Worm (Caenorhabditis elegans): Measurements from ENCODE around the gene cpt-6.

Gene cpt-6

DNA sequence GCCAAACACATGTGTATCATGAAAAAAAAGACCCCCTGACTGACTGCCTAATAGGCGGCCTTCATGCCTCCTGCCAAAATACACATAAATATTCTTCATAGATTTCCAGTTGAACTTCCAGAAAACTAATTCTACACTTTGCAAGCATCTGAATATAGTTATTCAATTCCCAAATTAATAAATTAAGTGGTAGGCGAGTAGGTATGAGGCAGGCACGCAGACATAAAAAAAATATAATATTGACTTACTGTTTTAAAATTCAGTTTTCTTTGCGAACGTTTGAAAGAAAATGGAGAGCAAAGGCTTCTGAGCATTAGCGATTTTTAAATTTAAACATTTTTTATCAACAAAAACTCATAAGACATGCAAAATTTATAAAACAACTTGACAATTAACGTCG, 5.8 kb downstream of the cpt-6 start:
- TF ChIP-seq sox-4 (tag; optimal IDR thresholded peaks at IDR 0.05) (no peak), nhr-76 (tag; optimal IDR thresholded peaks at IDR 0.05) (no peak), aha-1 (tag; optimal IDR thresholded peaks at IDR 0.05) (no peak), elt-2 (tag; optimal IDR thresholded peaks at IDR 0.05) (peak; percentile 46)

DNA sequence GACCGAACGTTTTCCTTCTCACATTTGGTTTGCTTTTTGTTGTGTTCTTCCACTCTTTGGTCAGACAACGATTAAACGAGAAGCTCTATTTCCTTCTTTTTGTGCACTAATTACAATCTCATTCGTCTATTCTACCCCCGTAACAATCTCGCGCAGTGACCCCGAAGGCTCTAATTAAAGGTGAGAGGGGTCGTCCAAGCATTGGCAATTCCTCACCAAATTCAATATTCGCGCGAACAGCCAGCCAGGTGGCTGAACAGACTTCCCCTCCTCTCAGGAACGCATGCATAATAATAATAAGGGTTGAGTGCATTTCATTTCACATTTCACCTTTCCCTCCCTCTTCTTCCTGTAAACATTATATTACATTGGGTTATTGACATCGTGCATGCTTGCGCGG, 8.6 kb downstream of the cpt-6 start:
- TF ChIP-seq fkh-10 (GFP tag; optimal IDR thresholded peaks at IDR 0.05) = no peak
- no peak for TF ChIP-seq ama-1 (optimal IDR thresholded peaks at IDR 0.05)
- no peak for TF ChIP-seq nhr-11 (tag; optimal IDR thresholded peaks at IDR 0.05)

DNA sequence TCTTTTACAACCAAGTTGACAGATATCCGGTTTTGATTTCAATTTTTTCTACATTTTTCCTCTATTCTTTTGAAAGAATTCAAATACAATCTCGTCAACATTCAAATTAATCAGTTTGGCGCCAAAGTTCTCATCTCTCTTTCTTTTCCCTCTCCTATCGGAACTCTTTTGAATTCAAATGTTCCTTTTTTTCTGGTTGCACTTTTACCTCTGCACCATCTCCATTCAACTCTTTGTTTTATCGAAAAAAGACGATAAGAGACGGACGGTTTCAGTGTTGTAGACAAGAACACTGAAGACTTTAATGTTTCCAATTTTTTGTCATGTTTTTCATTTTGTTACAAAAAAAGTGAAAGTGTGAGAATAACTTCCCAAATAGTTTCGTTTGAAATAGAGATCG, 17.7 kb downstream of the cpt-6 start:
- peak in 1 of 2 experiments; percentile 0 for TF ChIP-seq efl-1 (optimal IDR thresholded peaks at IDR 0.05)
- TF ChIP-seq efl-1 (GFP tag; optimal IDR thresholded peaks at IDR 0.05 in 1 of 2) = peak; percentile 23 to 83
- TF ChIP-seq dpl-1 (GFP tag; optimal IDR thresholded peaks at IDR 0.05) = peak in 1 of 3 experiments; percentile 14
- no peak for TF ChIP-seq nhr-19 (GFP tag; conservative IDR thresholded peaks at IDR 0.05)
- TF ChIP-seq blmp-1 (tag; optimal IDR thresholded peaks at IDR 0.05) = peak; percentile 13
- TF ChIP-seq pag-3 (tag; optimal IDR thresholded peaks at IDR 0.05; ENCODE audit: borderline replicate concordance, insufficient read depth) = no peak
- no peak for TF ChIP-seq lsy-2 (tag; optimal IDR thresholded peaks at IDR 0.05)
- TF ChIP-seq unc-98 (GFP tag; IDR thresholded peaks at IDR 0.05) = no peak
- TF ChIP-seq ceh-82 (tag; optimal IDR thresholded peaks at IDR 0.05) = no peak

DNA sequence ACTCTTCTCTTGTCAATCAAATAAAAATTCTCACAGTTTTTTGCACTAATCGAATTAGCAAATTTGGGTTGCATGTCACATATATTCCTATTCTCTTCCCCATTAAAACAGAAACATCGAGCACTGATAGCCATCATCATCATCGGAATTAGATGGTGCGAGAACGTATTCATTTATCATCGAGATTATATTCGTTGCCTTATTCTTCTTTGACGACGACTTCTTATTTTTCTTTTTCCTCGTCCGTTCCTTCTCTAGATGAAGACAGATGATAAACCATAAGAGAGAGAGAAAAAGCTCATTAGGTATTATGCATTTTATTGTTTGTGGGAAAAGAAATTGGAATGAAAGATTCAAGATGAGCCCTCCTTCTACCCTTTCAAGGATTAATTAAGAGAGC, 22.5 kb downstream of the cpt-6 start:
- no peak for TF ChIP-seq efl-3 (GFP tag; optimal IDR thresholded peaks at IDR 0.05)
- no peak for TF ChIP-seq ces-1 (GFP tag; optimal IDR thresholded peaks at IDR 0.05)
- no peak for TF ChIP-seq rnt-1 (tag; optimal IDR thresholded peaks at IDR 0.05)
- TF ChIP-seq nhr-85 (tag) = no peak
- TF ChIP-seq nhr-19 (GFP tag; conservative IDR thresholded peaks at IDR 0.05) = no peak
- no peak for TF ChIP-seq ceh-82 (tag; optimal IDR thresholded peaks at IDR 0.05)
- TF ChIP-seq ztf-11 (tag; optimal IDR thresholded peaks at IDR 0.05) = no peak
- TF ChIP-seq isw-1 (GFP tag; IDR thresholded peaks at IDR 0.05) = no peak
- no peak for TF ChIP-seq lin-13 (GFP tag; optimal IDR thresholded peaks at IDR 0.05)
- TF ChIP-seq nhr-12 (tag; optimal IDR thresholded peaks at IDR 0.05) = no peak
- no peak for TF ChIP-seq lir-3 (tag; optimal IDR thresholded peaks at IDR 0.05; ENCODE audit: poor library complexity)

DNA sequence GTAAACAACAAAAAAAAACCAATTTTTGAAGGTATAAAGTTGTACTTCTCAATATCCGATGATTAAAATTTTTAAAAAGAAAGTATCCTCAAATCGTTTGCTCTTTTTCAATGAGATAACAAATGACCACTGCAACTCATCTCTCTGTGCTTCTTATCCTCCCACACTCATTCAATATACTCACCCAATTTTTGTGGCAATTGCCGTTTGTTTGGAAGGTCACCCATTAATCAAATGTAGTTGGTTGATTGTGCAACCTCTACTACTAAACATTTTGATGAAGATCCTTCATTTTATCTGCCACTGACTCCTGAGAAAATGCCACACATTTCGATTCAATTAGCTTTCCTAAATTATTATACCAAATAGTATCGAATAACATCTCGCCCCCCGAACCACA, 26.0 kb downstream of the cpt-6 start:
- TF ChIP-seq efl-3 (GFP tag; optimal IDR thresholded peaks at IDR 0.05) = no peak
- TF ChIP-seq pag-3 (tag; optimal IDR thresholded peaks at IDR 0.05; ENCODE audit: borderline replicate concordance, insufficient read depth) = peak; percentile 96
- no peak for TF ChIP-seq lin-15B (tag; optimal IDR thresholded peaks at IDR 0.05)
- TF ChIP-seq C34B4.2 (tag; optimal IDR thresholded peaks at IDR 0.05) = no peak
- no peak for TF ChIP-seq Y116A8C.19 (tag; optimal IDR thresholded peaks at IDR 0.05; ENCODE audit: borderline replicate concordance)
- TF ChIP-seq dpl-1 (GFP tag; optimal IDR thresholded peaks at IDR 0.05) = no peak
- TF ChIP-seq skn-1 (tag; optimal IDR thresholded peaks at IDR 0.05) = no peak
- no peak for TF ChIP-seq tbx-2 (tag; optimal IDR thresholded peaks at IDR 0.05)
- no peak for TF ChIP-seq nhr-77 (tag; optimal IDR thresholded peaks at IDR 0.05)
- TF ChIP-seq nhr-71 (tag; optimal IDR thresholded peaks at IDR 0.05) = peak; percentile 22
- peak; percentile 76 for TF ChIP-seq rnt-1 (tag; optimal IDR thresholded peaks at IDR 0.05)
- TF ChIP-seq sptf-1 (tag; optimal IDR thresholded peaks at IDR 0.05) = no peak
- TF ChIP-seq zip-4 (GFP tag; optimal IDR thresholded peaks at IDR 0.05) = no peak
- no peak for TF ChIP-seq mdl-1 (tag; optimal IDR thresholded peaks at IDR 0.05)
- TF ChIP-seq lin-39 (tag; optimal IDR thresholded peaks at IDR 0.05) = peak; percentile 26
- no peak for TF ChIP-seq nhr-85 (tag)
- TF ChIP-seq lin-14 (GFP tag; optimal IDR thresholded peaks at IDR 0.05) = peak; percentile 69
- TF ChIP-seq zag-1 (tag; optimal IDR thresholded peaks at IDR 0.05) = no peak
- TF ChIP-seq lsy-2 (tag; optimal IDR thresholded peaks at IDR 0.05) = peak in 1 of 2 experiments; percentile 12
- TF ChIP-seq unc-62 (GFP tag; optimal IDR thresholded peaks at IDR 0.05) = no peak
- TF ChIP-seq fkh-8 (tag; optimal IDR thresholded peaks at IDR 0.05) = no peak
- TF ChIP-seq blmp-1 (tag; optimal IDR thresholded peaks at IDR 0.05) = no peak

All from whole organism, L1 larva.